Fruit fly (Drosophila melanogaster): ENCODE measurements around the gene CG3597.
A peak's percentile ranks its signal among the peaks of the same experiment; 100 is the strongest.

Gene CG3597

DNA sequence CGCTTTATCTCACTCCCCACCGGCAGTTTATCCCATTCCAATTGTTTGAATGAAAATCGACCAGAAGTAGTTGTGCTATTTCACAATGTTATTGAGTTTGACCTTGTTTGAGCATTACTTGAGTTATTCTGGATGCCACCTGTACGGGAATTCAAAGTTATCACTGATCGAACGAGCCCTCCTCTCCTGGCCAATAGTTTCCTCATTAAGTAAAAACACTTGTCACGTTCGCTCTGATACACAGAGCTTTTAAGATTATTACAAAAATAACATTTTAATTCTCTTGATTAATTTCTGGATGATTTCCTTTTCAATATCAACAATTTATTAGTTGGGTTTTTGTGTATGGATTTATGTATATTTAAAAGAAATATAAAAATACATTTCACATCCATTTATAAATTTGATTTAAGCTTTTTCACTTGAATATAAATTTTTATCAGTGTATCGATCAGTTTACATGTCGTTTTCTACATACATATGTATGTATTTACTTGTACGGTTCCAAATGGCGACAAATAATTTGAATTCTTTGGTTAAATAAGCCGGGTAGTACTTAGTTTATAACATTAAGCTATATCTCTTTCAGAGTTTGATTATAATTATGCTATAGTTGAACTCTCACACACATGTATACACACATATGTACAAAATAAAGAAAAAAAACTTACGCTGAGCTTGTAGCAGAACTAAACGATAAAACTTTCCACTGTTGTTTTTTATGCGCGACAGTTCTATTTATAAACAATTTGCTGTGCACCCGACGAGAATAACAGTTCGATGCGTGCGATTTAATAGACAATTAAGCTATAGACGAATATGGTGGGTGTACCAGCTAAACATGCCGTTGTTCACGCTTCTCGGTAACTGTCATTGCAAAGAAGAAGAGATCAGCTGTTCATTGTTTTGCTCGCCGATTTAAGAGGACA lies 2.8 kb upstream of the CG3597 start, which contains the start of the genes CG3609 and CG15390 (continued):
- no peak; the same call in 2 of the 3 replicates for TF ChIP-seq knrl (GFP tag; IDR thresholded peaks at IDR 0.05; ENCODE audit: partially characterized antibody)
- peak; percentile 57 for TF ChIP-seq CG10209 (GFP tag; optimal IDR thresholded peaks at IDR 0.05)
- TF ChIP-seq TFAM (GFP tag; optimal IDR thresholded peaks at IDR 0.05), result no peak
- peak; percentile 92 for TF ChIP-seq mirr (GFP tag; optimal IDR thresholded peaks at IDR 0.05)
- TF ChIP-seq CG33213 (GFP tag; optimal IDR thresholded peaks at IDR 0.05), result peak; percentile 91
- TF ChIP-seq zfh2 (GFP tag; optimal IDR thresholded peaks at IDR 0.05), result peak; percentile 94
- TF ChIP-seq Taf1 (GFP tag; IDR thresholded peaks at IDR 0.05), result peak; percentile 47
- peak; percentile 62 for TF ChIP-seq HHEX (GFP tag; optimal IDR thresholded peaks at IDR 0.05)
- TF ChIP-seq jumu (GFP tag; optimal IDR thresholded peaks at IDR 0.05), result peak; percentile 91
- peak; percentile 57 for TF ChIP-seq nmo (GFP tag; optimal IDR thresholded peaks at IDR 0.05)
- peak; percentile 99 for TF ChIP-seq NFAT (GFP tag; IDR thresholded peaks at IDR 0.05)
- TF ChIP-seq Hsf (GFP tag; optimal IDR thresholded peaks at IDR 0.05), result peak; percentile 89
- TF ChIP-seq CG17361 (GFP tag; IDR thresholded peaks at IDR 0.05), result peak; percentile 69; the same call in 2 of the 3 replicates
- TF ChIP-seq CG17912 (GFP tag; optimal IDR thresholded peaks at IDR 0.05), result peak; percentile 78
- TF ChIP-seq Hmx (GFP tag; optimal IDR thresholded peaks at IDR 0.05), result peak; percentile 50
- peak; percentile 82 for TF ChIP-seq Mes4 (GFP tag; optimal IDR thresholded peaks at IDR 0.05)
- TF ChIP-seq Hr51 (GFP tag; optimal IDR thresholded peaks at IDR 0.05), result peak; percentile 81 to 92
- TF ChIP-seq CG3065 (GFP tag; optimal IDR thresholded peaks at IDR 0.05), result peak; percentile 59
- peak; percentile 74 for TF ChIP-seq repo (GFP tag; optimal IDR thresholded peaks at IDR 0.05)
- peak; percentile 86 for TF ChIP-seq CG8924 (tag; optimal IDR thresholded peaks at IDR 0.05)
- peak; percentile 81 for TF ChIP-seq Myb (GFP tag; optimal IDR thresholded peaks at IDR 0.05)
- TF ChIP-seq chif (GFP tag; optimal IDR thresholded peaks at IDR 0.05), result peak; percentile 77 to 89
- TF ChIP-seq CG14014 (GFP tag; IDR thresholded peaks at IDR 0.05), result peak; percentile 88
- no peak for TF ChIP-seq ato (GFP tag; IDR thresholded peaks at IDR 0.05; ENCODE audit: partially characterized antibody)
- no peak for TF ChIP-seq dan (GFP tag; IDR thresholded peaks at IDR 0.05)
- TF ChIP-seq Gug (GFP tag; IDR thresholded peaks at IDR 0.05), result peak; percentile 92
- peak; percentile 46 for TF ChIP-seq phol (tag; optimal IDR thresholded peaks at IDR 0.05)
- no peak for TF ChIP-seq Kr (GFP tag; optimal IDR thresholded peaks at IDR 0.05)
- TF ChIP-seq HLH4C (GFP tag; IDR thresholded peaks at IDR 0.05; ENCODE audit: partially characterized antibody), result no peak
- peak; percentile 50 for TF ChIP-seq Dref (GFP tag; IDR thresholded peaks at IDR 0.05)
- TF ChIP-seq kay (GFP tag; optimal IDR thresholded peaks at IDR 0.05), result peak; percentile 80
- peak; percentile 89 for TF ChIP-seq sd (tag; optimal IDR thresholded peaks at IDR 0.05)
- TF ChIP-seq CG4282 (GFP tag; optimal IDR thresholded peaks at IDR 0.05), result peak; percentile 77
- TF ChIP-seq hth (optimal IDR thresholded peaks at IDR 0.05), result no peak
- peak; percentile 81 for TF ChIP-seq luna (GFP tag; optimal IDR thresholded peaks at IDR 0.05)
- TF ChIP-seq CoRest (tag; optimal IDR thresholded peaks at IDR 0.05), result peak; percentile 62
- peak; percentile 81 for TF ChIP-seq CG3163 (GFP tag; optimal IDR thresholded peaks at IDR 0.05)
- TF ChIP-seq CG4820 (GFP tag; optimal IDR thresholded peaks at IDR 0.05), result peak; percentile 76
- TF ChIP-seq CG6689 (GFP tag; IDR thresholded peaks at IDR 0.05), result peak; percentile 47
- peak; percentile 85 for TF ChIP-seq CG34422 (GFP tag; IDR thresholded peaks at IDR 0.05)
- peak; percentile 39; the same call in 1 of the 3 replicates for TF ChIP-seq CG6791 (GFP tag; IDR thresholded peaks at IDR 0.05; ENCODE audit: partially characterized antibody)
- TF ChIP-seq CG2199 (GFP tag; IDR thresholded peaks at IDR 0.05), result peak; percentile 61; the same call in 2 of the 3 replicates
- TF ChIP-seq CG17385 (GFP tag; optimal IDR thresholded peaks at IDR 0.05), result peak; percentile 99
- TF ChIP-seq Ets97D (GFP tag; optimal IDR thresholded peaks at IDR 0.05), result peak; percentile 83
- TF ChIP-seq Neu2 (GFP tag; optimal IDR thresholded peaks at IDR 0.05; ENCODE audit: borderline replicate concordance), result no peak
- peak; percentile 55 for TF ChIP-seq fd3F (GFP tag; optimal IDR thresholded peaks at IDR 0.05)
- TF ChIP-seq br (optimal IDR thresholded peaks at IDR 0.05), result no peak
- peak; percentile 68 for TF ChIP-seq gcm2 (GFP tag; optimal IDR thresholded peaks at IDR 0.05)
- peak; percentile 59 for TF ChIP-seq Nf-YA (GFP tag; IDR thresholded peaks at IDR 0.05)
